Worm (Caenorhabditis elegans) whole organism, L3 larva: ENCODE measurements around the gene C06E2.5.

Source experiments
- R02D3.7 ChIP-seq: fragments of 150-350 bp; optimal IDR thresholded peaks from 2 replicates; lab custom pipeline; 2014; ENCODE audit warnings: missing biosample characterization, missing genetic modification characterization
- aly-2 ChIP-seq: fragments of 150-350 bp; optimal IDR thresholded peaks from 2 replicates; lab custom pipeline; 2014; ENCODE audit warnings: missing biosample characterization, missing genetic modification characterization
- ama-1 ChIP-seq: fragments of 150-350 bp; optimal IDR thresholded peaks from 2 replicates; lab custom pipeline; 2018
- fos-1 ChIP-seq: fragments of 150-350 bp; optimal IDR thresholded peaks from 2 replicates; lab custom pipeline; 2014; ENCODE audit warnings: missing biosample characterization, missing genetic modification characterization
- nhr-237 ChIP-seq: fragments of 150-350 bp; optimal IDR thresholded peaks from 2 replicates; lab custom pipeline; 2014; ENCODE audit warnings: missing biosample characterization, missing genetic modification characterization
- nhr-25 ChIP-seq: sonication (generic microtip); optimal IDR thresholded peaks from 2 replicates; lab custom pipeline; 2017; ENCODE audit warnings: missing biosample characterization, missing genetic modification characterization
- nhr-76 ChIP-seq: fragments of 150-350 bp; sonication (generic microtip); optimal IDR thresholded peaks from 5 replicates; lab custom pipeline; 2014; ENCODE audit warnings: missing biosample characterization, missing genetic modification characterization
- nhr-77 ChIP-seq: fragments of 150-350 bp; optimal IDR thresholded peaks from 2 replicates; lab custom pipeline; 2014; ENCODE audit warnings: missing biosample characterization, missing genetic modification characterization
- pha-4 ChIP-seq: fragments of 150-350 bp; optimal IDR thresholded peaks from 2 replicates; lab custom pipeline; 2014; ENCODE audit warnings: missing biosample characterization, missing genetic modification reagents, missing genetic modification characterization
- unc-62 ChIP-seq: fragments of 150-350 bp; sonication (generic microtip); optimal IDR thresholded peaks from 4 replicates; lab custom pipeline; 2014; ENCODE audit warnings: missing biosample characterization, missing genetic modification reagents, missing genetic modification characterization
- zag-1 ChIP-seq: fragments of 150-350 bp; optimal IDR thresholded peaks from 2 replicates; lab custom pipeline; 2014; ENCODE audit warnings: missing biosample characterization, missing genetic modification characterization
- ztf-11 ChIP-seq: fragments of 150-350 bp; optimal IDR thresholded peaks from 2 replicates; lab custom pipeline; 2014; ENCODE audit warnings: missing biosample characterization, missing genetic modification characterization

DNA sequence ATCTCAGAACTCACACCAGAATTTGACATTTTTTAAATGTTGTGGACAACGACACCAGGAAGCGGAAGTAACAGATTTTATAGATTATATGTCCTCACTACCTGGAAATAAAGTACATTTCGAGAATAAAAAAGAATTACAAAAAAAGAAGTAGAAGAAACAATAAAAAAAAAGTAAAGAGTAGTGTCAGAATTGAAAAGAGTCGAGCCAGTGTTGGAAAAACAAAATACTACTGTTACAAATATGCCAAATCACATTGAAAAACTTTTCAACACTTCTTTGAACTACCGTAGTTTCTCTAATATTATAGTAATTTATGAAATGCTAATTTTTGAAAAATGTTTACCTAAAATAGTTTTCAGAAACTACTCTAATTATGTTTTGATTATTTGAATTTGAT is 17.0 kb upstream of the C06E2.5 start, which contains the start of gene C06E2.1:
- TF ChIP-seq nhr-25 (tag; lab: Kevin White, UChicago): no peak
- TF ChIP-seq ama-1 (lab: Kevin White, UChicago): no peak
- no peak for TF ChIP-seq nhr-237 (tag; lab: Kevin White, UChicago)
- TF ChIP-seq R02D3.7 (tag; lab: Kevin White, UChicago): no peak
- no peak for TF ChIP-seq unc-62 (GFP tag; lab: Kevin White, UChicago)
- TF ChIP-seq nhr-76 (tag; lab: Kevin White, UChicago): no peak
- no peak for TF ChIP-seq zag-1 (tag; lab: Kevin White, UChicago)
- no peak for TF ChIP-seq nhr-77 (tag; lab: Kevin White, UChicago)
- TF ChIP-seq pha-4 (tag; lab: Kevin White, UChicago): no peak
- no peak for TF ChIP-seq ztf-11 (tag; lab: Kevin White, UChicago)
- no peak for TF ChIP-seq aly-2
- no peak for TF ChIP-seq fos-1 (tag; lab: Kevin White, UChicago)
